Worm (Caenorhabditis elegans) whole organism, L2 larva: ENCODE results near the gene R107.9.

ENCODE experiments used
- Y55F3AM.14 ChIP-seq: fragments of 200-800 bp; sonication (Bioruptor generic); optimal IDR thresholded peaks from 2 replicates; lab custom pipeline; 2018; ENCODE audit warnings: mild to moderate bottlenecking, missing genetic modification characterization, missing compliant biosample characterization
- alr-1 ChIP-seq: fragments of 150-350 bp; optimal IDR thresholded peaks from 2 replicates; lab custom pipeline; 2014; ENCODE audit warnings: missing biosample characterization, missing genetic modification characterization
- ama-1 ChIP-seq: fragments of 150-350 bp; optimal IDR thresholded peaks from 2 replicates; lab custom pipeline; 2018; ENCODE audit warnings: inconsistent platforms
- blmp-1 ChIP-seq: sonication (generic microtip); optimal IDR thresholded peaks from 2 replicates; lab custom pipeline; 2017; ENCODE audit warnings: missing genetic modification characterization, mild to moderate bottlenecking, missing compliant biosample characterization, antibody characterized with exemption, moderate library complexity; ENCODE audit not compliant: insufficient read depth
- ceh-16 ChIP-seq: fragments of 150-350 bp; optimal IDR thresholded peaks from 2 replicates; lab custom pipeline; 2014; ENCODE audit warnings: missing biosample characterization, missing genetic modification characterization
- crh-2 ChIP-seq: sonication (generic microtip); optimal IDR thresholded peaks from 2 replicates; lab custom pipeline; 2017; ENCODE audit warnings: missing biosample characterization, missing genetic modification characterization
- elt-1 ChIP-seq: fragments of 150-350 bp; optimal IDR thresholded peaks from 2 replicates; lab custom pipeline; 2014; ENCODE audit warnings: missing biosample characterization, missing genetic modification characterization
- elt-3 ChIP-seq: sonication (generic microtip); optimal IDR thresholded peaks from 2 replicates; lab custom pipeline; 2017; ENCODE audit warnings: missing biosample characterization, missing genetic modification characterization
- lsy-2 ChIP-seq, 2 experiments: fragments of 150-350 bp in 1 of 2; sonication (generic microtip) in 1 of 2; optimal IDR thresholded peaks; 2 replicates each; lab custom pipeline; 2014 to 2017; ENCODE audit warnings: missing biosample characterization in 2 of 2, missing genetic modification characterization in 2 of 2
- nhr-11 ChIP-seq: fragments of 150-350 bp; optimal IDR thresholded peaks from 2 replicates; lab custom pipeline; 2014; ENCODE audit warnings: missing biosample characterization, missing genetic modification characterization
- unc-62 ChIP-seq: fragments of 150-350 bp; optimal IDR thresholded peaks from 2 replicates; lab custom pipeline; 2014; ENCODE audit warnings: missing biosample characterization, missing genetic modification reagents, missing genetic modification characterization

- no peak for TF ChIP-seq elt-1 (tag; lab: Kevin White, UChicago)
- TF ChIP-seq ceh-16 = no peak
- TF ChIP-seq Y55F3AM.14 (GFP tag; lab: Kevin White, UChicago) = no peak
- no peak for TF ChIP-seq crh-2 (tag; lab: Kevin White, UChicago)
- no peak for TF ChIP-seq ama-1 (lab: Kevin White, UChicago)
- TF ChIP-seq alr-1 (tag; lab: Kevin White, UChicago) = no peak
- no peak for TF ChIP-seq unc-62 (GFP tag; lab: Kevin White, UChicago)
- TF ChIP-seq nhr-11 (tag; lab: Kevin White, UChicago) = no peak
- TF ChIP-seq elt-3 (tag; lab: Kevin White, UChicago) = no peak
- no peak for TF ChIP-seq lsy-2 (tag; optimal IDR thresholded peaks at IDR 0.05; lab: Kevin White, UChicago)
- no peak for TF ChIP-seq blmp-1 (tag; lab: Kevin White, UChicago)
Measured at ce11 chrIII:8988061-8988460, 49.7 kb upstream of the R107.9 start.
